Fruit fly (Drosophila melanogaster) whole organism, embryonic: ENCODE measurements around the gene ph-d.
A peak's percentile ranks its signal among the peaks of the same experiment; 100 is the strongest.

Source experiments
- BtbVII ChIP-seq: fragments of 200-800 bp; sonication (Bioruptor generic); optimal IDR thresholded peaks from 3 replicates; lab custom pipeline; 2017; ENCODE audit warnings: missing biosample characterization, mild to moderate bottlenecking, missing genetic modification characterization
- CG11085 ChIP-seq: fragments of 200-800 bp; sonication (Bioruptor generic); IDR thresholded peaks from 2 replicates; pipeline ENCODE4 v1.3.6; 2022; ENCODE audit warnings: missing biosample characterization, missing genetic modification characterization
- CG12236 ChIP-seq: fragments of 200-800 bp; sonication (Bioruptor generic); optimal IDR thresholded peaks from 2 replicates; lab custom pipeline; 2016; ENCODE audit warnings: missing biosample characterization, missing genetic modification characterization
- CG17361 ChIP-seq: fragments of 200-800 bp; sonication (Bioruptor generic); IDR thresholded peaks from 3 replicates; pipeline ENCODE4 v1.3.6; 2022; ENCODE audit warnings: missing biosample characterization, missing genetic modification characterization
- CG17385 ChIP-seq: fragments of 200-800 bp; sonication (Bioruptor generic); optimal IDR thresholded peaks from 3 replicates; lab custom pipeline; 2018; ENCODE audit warnings: missing biosample characterization, mild to moderate bottlenecking, missing genetic modification characterization
- CG17912 ChIP-seq: fragments of 200-800 bp; sonication (Bioruptor generic); optimal IDR thresholded peaks from 2 replicates; lab custom pipeline; 2018; ENCODE audit warnings: missing biosample characterization, mild to moderate bottlenecking, missing genetic modification characterization
- CG1792 ChIP-seq: fragments of 200-800 bp; sonication (Bioruptor generic); optimal IDR thresholded peaks from 2 replicates; lab custom pipeline; 2016; ENCODE audit warnings: missing biosample characterization, missing genetic modification characterization
- CG18599 ChIP-seq: fragments of 200-800 bp; sonication (Bioruptor generic); optimal IDR thresholded peaks from 3 replicates; lab custom pipeline; 2017; ENCODE audit warnings: missing biosample characterization, missing genetic modification characterization, mild to moderate bottlenecking, moderate library complexity, missing genetic modification reagents
- CG18619 ChIP-seq: fragments of 200-800 bp; sonication (Bioruptor generic); optimal IDR thresholded peaks from 3 replicates; lab custom pipeline; 2017; ENCODE audit warnings: missing biosample characterization, mild to moderate bottlenecking, missing genetic modification characterization
- CG2199 ChIP-seq: fragments of 200-800 bp; sonication (Bioruptor generic); IDR thresholded peaks from 3 replicates; pipeline ENCODE4 v1.3.6; 2022; ENCODE audit warnings: missing biosample characterization, missing genetic modification characterization
- CG30403 ChIP-seq: fragments of 200-800 bp; sonication (Bioruptor generic); optimal IDR thresholded peaks from 3 replicates; lab custom pipeline; 2016; ENCODE audit warnings: missing biosample characterization, missing genetic modification characterization
- CG32767 ChIP-seq: fragments of 200-800 bp; sonication (Bioruptor generic); IDR thresholded peaks from 2 replicates; pipeline ENCODE4 v1.3.6; 2022; ENCODE audit warnings: missing biosample characterization, missing genetic modification characterization
- CG4404 ChIP-seq: fragments of 200-800 bp; sonication (Bioruptor generic); IDR thresholded peaks from 2 replicates; pipeline ENCODE4 v1.3.6; 2022; ENCODE audit warnings: missing biosample characterization, missing genetic modification characterization
- CG6854 ChIP-seq: fragments of 200-800 bp; sonication (Bioruptor generic); optimal IDR thresholded peaks from 3 replicates; lab custom pipeline; 2017; ENCODE audit warnings: missing biosample characterization, mild to moderate bottlenecking, missing genetic modification characterization
- CG7357 ChIP-seq: fragments of 200-800 bp; sonication (Bioruptor generic); IDR thresholded peaks from 3 replicates; pipeline ENCODE4 v1.3.6; 2022; ENCODE audit warnings: missing biosample characterization, missing genetic modification characterization
- Chrac-16 ChIP-seq: fragments of 200-800 bp; sonication (Bioruptor generic); optimal IDR thresholded peaks from 3 replicates; lab custom pipeline; 2016; ENCODE audit warnings: missing biosample characterization, missing genetic modification characterization
- Eip74EF ChIP-seq, 2 experiments: fragments of 200-800 bp in 1 of 2; fragments of >200 bp in 1 of 2; sonication (Bioruptor generic) in 1 of 2; optimal IDR thresholded peaks; 2 replicates each; lab custom pipeline; 2017 to 2019; ENCODE audit warnings: missing biosample characterization in 2 of 2, missing genetic modification characterization in 2 of 2, mild to moderate bottlenecking in 1 of 2, moderate library complexity in 1 of 2
- Ets65A ChIP-seq: fragments of 200-800 bp; sonication (Bioruptor generic); peaks from one replicate; lab custom pipeline; 2016; ENCODE audit warnings: missing biosample characterization, missing genetic modification characterization
- Fer1 ChIP-seq: fragments of 200-800 bp; sonication (Bioruptor generic); optimal IDR thresholded peaks from 2 replicates; lab custom pipeline; 2017; ENCODE audit warnings: missing biosample characterization, mild to moderate bottlenecking, missing genetic modification characterization
- Fer2 ChIP-seq: fragments of 200-800 bp; sonication (Bioruptor generic); optimal IDR thresholded peaks from 2 replicates; lab custom pipeline; 2018; ENCODE audit warnings: missing biosample characterization, mild to moderate bottlenecking, missing genetic modification characterization, moderate library complexity
- Gsc ChIP-seq: fragments of 200-800 bp; sonication (Bioruptor generic); IDR thresholded peaks from 2 replicates; pipeline ENCODE4 v1.3.6; 2022; ENCODE audit warnings: missing biosample characterization, missing genetic modification characterization
- Hand ChIP-seq: fragments of 200-800 bp; sonication (Bioruptor generic); optimal IDR thresholded peaks from 2 replicates; lab custom pipeline; 2017; ENCODE audit warnings: mild to moderate bottlenecking, missing biosample characterization, missing genetic modification reagents, missing genetic modification characterization
- Lim3 ChIP-seq: fragments of 200-800 bp; sonication (Bioruptor generic); IDR thresholded peaks from 2 replicates; pipeline ENCODE4 v1.3.6; 2022; ENCODE audit warnings: missing biosample characterization, missing genetic modification characterization
- Neu2 ChIP-seq: fragments of 200-800 bp; sonication (Bioruptor generic); optimal IDR thresholded peaks from 3 replicates; lab custom pipeline; 2016; ENCODE audit warnings: missing biosample characterization, missing genetic modification characterization, borderline replicate concordance
- Sox100B ChIP-seq: fragments of 200-800 bp; sonication (Bioruptor generic); optimal IDR thresholded peaks from 3 replicates; lab custom pipeline; 2018; ENCODE audit warnings: missing biosample characterization, mild to moderate bottlenecking, missing genetic modification characterization
- Trl ChIP-seq, 3 experiments: fragments of >200 bp in 2 of 3; fragments of 200-800 bp in 1 of 3; sonication (Bioruptor generic) in 1 of 3; optimal IDR thresholded peaks; 2 replicates in 1 of 3; 3 replicates in 2 of 3; lab custom pipeline; 2016 to 2017; ENCODE audit warnings: missing biosample characterization in 1 of 3, missing genetic modification characterization in 1 of 3
- cas ChIP-seq: fragments of 200-800 bp; sonication (Bioruptor generic); IDR thresholded peaks from 2 replicates; pipeline ENCODE4 v1.3.6; 2022; ENCODE audit warnings: missing biosample characterization, missing genetic modification characterization
- cato ChIP-seq: fragments of 200-800 bp; sonication (Bioruptor generic); optimal IDR thresholded peaks from 2 replicates; lab custom pipeline; 2016; ENCODE audit warnings: missing biosample characterization, missing genetic modification characterization, borderline replicate concordance
- chm ChIP-seq: fragments of 200-800 bp; sonication (Bioruptor generic); IDR thresholded peaks from 2 replicates; pipeline ENCODE4 v1.3.6; 2022; ENCODE audit warnings: missing biosample characterization, missing genetic modification characterization
- croc ChIP-seq: fragments of 200-800 bp; sonication (Bioruptor generic); conservative IDR thresholded peaks from 3 replicates; pipeline ENCODE4 v1.3.6; 2022; ENCODE audit warnings: missing biosample characterization, missing genetic modification characterization
- dmrt11E ChIP-seq: fragments of 200-800 bp; sonication (Bioruptor generic); optimal IDR thresholded peaks from 3 replicates; lab custom pipeline; 2018; ENCODE audit warnings: missing biosample characterization, mild to moderate bottlenecking, missing genetic modification characterization, moderate library complexity
- eve ChIP-seq, 2 experiments: fragments of >200 bp; optimal IDR thresholded peaks; 2 replicates each; lab custom pipeline; 2017; ENCODE audit warnings: missing biosample characterization in 2 of 2, missing genetic modification characterization in 2 of 2
- grau ChIP-seq: fragments of 200-800 bp; optimal IDR thresholded peaks from 3 replicates; lab custom pipeline; 2019; ENCODE audit warnings: missing biosample characterization, mild to moderate bottlenecking, missing genetic modification characterization, moderate library complexity
- her ChIP-seq: fragments of 200-800 bp; sonication (Bioruptor generic); optimal IDR thresholded peaks from 2 replicates; lab custom pipeline; 2016; ENCODE audit warnings: missing biosample characterization, missing genetic modification characterization
- ken ChIP-seq: fragments of 200-800 bp; sonication (Bioruptor generic); IDR thresholded peaks from 3 replicates; pipeline ENCODE4 v1.3.6; 2022; ENCODE audit warnings: missing biosample characterization, missing genetic modification characterization
- kni ChIP-seq: fragments of 200-800 bp; sonication (Bioruptor generic); optimal IDR thresholded peaks from 3 replicates; lab custom pipeline; 2017; ENCODE audit warnings: mild to moderate bottlenecking, missing biosample characterization, missing genetic modification reagents, missing genetic modification characterization
- lab ChIP-seq: fragments of 200-800 bp; sonication (Bioruptor generic); optimal IDR thresholded peaks from 3 replicates; lab custom pipeline; 2017; ENCODE audit warnings: missing biosample characterization, missing genetic modification characterization, mild to moderate bottlenecking, moderate library complexity, missing genetic modification reagents
- nmo ChIP-seq: fragments of 200-800 bp; sonication (Bioruptor generic); optimal IDR thresholded peaks from 2 replicates; lab custom pipeline; 2018; ENCODE audit warnings: missing biosample characterization, mild to moderate bottlenecking, missing genetic modification characterization, moderate library complexity
- pum ChIP-seq: fragments of 200-800 bp; sonication (Bioruptor generic); optimal IDR thresholded peaks from 2 replicates; lab custom pipeline; 2016; ENCODE audit warnings: missing biosample characterization, missing genetic modification characterization
- rib ChIP-seq: fragments of 200-800 bp; sonication (Bioruptor generic); IDR thresholded peaks from 2 replicates; pipeline ENCODE4 v1.3.6; 2022; ENCODE audit warnings: missing biosample characterization, missing genetic modification characterization
- shn ChIP-seq: fragments of 200-800 bp; sonication (Bioruptor generic); optimal IDR thresholded peaks from 3 replicates; lab custom pipeline; 2016; ENCODE audit warnings: missing biosample characterization, missing genetic modification characterization
- sna ChIP-seq: fragments of 200-800 bp; sonication (Bioruptor generic); IDR thresholded peaks from 2 replicates; pipeline ENCODE4 v1.3.6; 2022; ENCODE audit warnings: missing biosample characterization, missing genetic modification characterization; ENCODE audit not compliant: partially characterized antibody
- so ChIP-seq: fragments of 200-800 bp; sonication (Bioruptor generic); IDR thresholded peaks from 3 replicates; pipeline ENCODE4 v1.3.6; 2022; ENCODE audit warnings: missing biosample characterization, missing genetic modification characterization
- stc ChIP-seq: fragments of 200-800 bp; sonication (Bioruptor generic); IDR thresholded peaks from 2 replicates; pipeline ENCODE4 v1.3.6; 2022; ENCODE audit warnings: missing biosample characterization, missing genetic modification characterization
- stwl ChIP-seq: fragments of 200-800 bp; sonication (Bioruptor generic); optimal IDR thresholded peaks from 3 replicates; lab custom pipeline; 2018; ENCODE audit warnings: missing biosample characterization, mild to moderate bottlenecking, missing genetic modification characterization, moderate library complexity
- tgo ChIP-seq: fragments of 200-800 bp; sonication (Bioruptor generic); IDR thresholded peaks from 3 replicates; pipeline ENCODE4 v1.3.6; 2022; ENCODE audit warnings: missing biosample characterization, missing genetic modification characterization
- ttk ChIP-seq: fragments of 200-800 bp; sonication (Bioruptor generic); IDR thresholded peaks from 2 replicates; pipeline ENCODE4 v2.1.2; 2022; ENCODE audit warnings: missing biosample characterization, missing genetic modification characterization
- vvl ChIP-seq: fragments of 200-800 bp; sonication (Bioruptor generic); IDR thresholded peaks from 2 replicates; pipeline ENCODE4 v1.3.6; 2022; ENCODE audit warnings: missing biosample characterization, missing genetic modification characterization

The ph-d gene

dm6 chrX:2134965-2135758 is 12.1 kb upstream of the ph-d start (continued):
- TF ChIP-seq Chrac-16 (GFP tag; lab: Kevin White, UChicago), result peak; percentile 77
- peak; percentile 89 for TF ChIP-seq CG17385 (GFP tag; lab: Kevin White, UChicago)
- TF ChIP-seq kni, result peak; percentile 81
- TF ChIP-seq CG17912 (GFP tag; lab: Kevin White, UChicago), result peak; percentile 42
- peak; percentile 79 for TF ChIP-seq stc (GFP tag; lab: Robert Waterston, UW)
- TF ChIP-seq eve (GFP tag; optimal IDR thresholded peaks at IDR 0.05; lab: Kevin White, UChicago), result no peak
- TF ChIP-seq croc (GFP tag; lab: Robert Waterston, UW), result peak; percentile 76
- TF ChIP-seq CG6854 (GFP tag; lab: Kevin White, UChicago), result peak; percentile 93
- TF ChIP-seq CG11085 (GFP tag; lab: Robert Waterston, UW), result peak; percentile 71
- TF ChIP-seq Sox100B (GFP tag; lab: Kevin White, UChicago), result peak; percentile 90
- peak; percentile 93 for TF ChIP-seq BtbVII (GFP tag; lab: Kevin White, UChicago)
- TF ChIP-seq Gsc, result no peak
- peak; percentile 43; the same call in 1 of the 3 replicates for TF ChIP-seq CG2199 (GFP tag; lab: Robert Waterston, UW)
- TF ChIP-seq ttk (GFP tag; lab: Robert Waterston, UW), result peak; percentile 73
- TF ChIP-seq ken, result peak; percentile 59; the same call in 2 of the 3 replicates
- TF ChIP-seq CG18599 (GFP tag; lab: Kevin White, UChicago), result peak; percentile 95
- peak; percentile 80 for TF ChIP-seq so
- peak; percentile 67 for TF ChIP-seq cato (GFP tag; lab: Kevin White, UChicago)
- peak; percentile 80 for TF ChIP-seq pum (GFP tag; lab: Kevin White, UChicago)
- peak; percentile 44 for TF ChIP-seq Neu2
- 0 out of 2 replicates have a peak, but pooled peaks have one; percentile 40 for TF ChIP-seq cas (GFP tag; lab: Robert Waterston, UW)
- TF ChIP-seq CG17361, result peak; percentile 93
- peak; percentile 87 for TF ChIP-seq tgo (GFP tag; lab: Robert Waterston, UW)
- TF ChIP-seq rib (GFP tag; lab: Robert Waterston, UW), result peak; percentile 8; the same call in 1 of the 2 replicates
- TF ChIP-seq Fer1 (GFP tag; lab: Kevin White, UChicago), result peak; percentile 95
- peak; percentile 88 for TF ChIP-seq dmrt11E (tag; lab: Kevin White, UChicago)
- peak; percentile 76 for TF ChIP-seq CG4404
- TF ChIP-seq Eip74EF (GFP tag; optimal IDR thresholded peaks at IDR 0.05; lab: Kevin White, UChicago), result peak in 1 of 2 experiments; percentile 90
- TF ChIP-seq CG12236 (GFP tag; lab: Kevin White, UChicago), result peak; percentile 80
- peak; percentile 92 for TF ChIP-seq nmo (GFP tag; lab: Kevin White, UChicago)
- peak; percentile 54 for TF ChIP-seq shn (GFP tag; lab: Kevin White, UChicago)
- no peak for TF ChIP-seq sna (GFP tag; lab: Robert Waterston, UW)
- peak; percentile 21; the same call in 1 of the 2 replicates for TF ChIP-seq Lim3 (GFP tag; lab: Robert Waterston, UW)
- TF ChIP-seq vvl, result peak; percentile 90
- TF ChIP-seq Ets65A (GFP tag; lab: Kevin White, UChicago), result peak; percentile 87
- peak; percentile 90 for TF ChIP-seq Hand (GFP tag; lab: Kevin White, UChicago)
- peak; percentile 86 for TF ChIP-seq CG32767 (GFP tag; lab: Robert Waterston, UW)
- peak; percentile 67 for TF ChIP-seq chm
- TF ChIP-seq stwl (tag; lab: Kevin White, UChicago), result peak; percentile 53
- TF ChIP-seq Trl (optimal IDR thresholded peaks at IDR 0.05; lab: Kevin White, UChicago), result peak; percentile 2 to 35
- peak; percentile 86 for TF ChIP-seq Trl (GFP tag; optimal IDR thresholded peaks at IDR 0.05; lab: Kevin White, UChicago)
- peak; percentile 95 for TF ChIP-seq lab
- peak; percentile 83 for TF ChIP-seq Fer2 (tag; lab: Kevin White, UChicago)
- peak; percentile 66; the same call in 2 of the 3 replicates for TF ChIP-seq CG7357 (GFP tag; lab: Robert Waterston, UW)
- peak; percentile 86 for TF ChIP-seq CG18619
- TF ChIP-seq CG30403 (GFP tag; lab: Kevin White, UChicago), result peak; percentile 89
- peak; percentile 62 for TF ChIP-seq her
- peak; percentile 79 for TF ChIP-seq CG1792 (GFP tag; lab: Kevin White, UChicago)
- TF ChIP-seq grau (tag; lab: Kevin White, UChicago), result peak; percentile 92
